Worm (Caenorhabditis elegans) whole organism, young adult: ENCODE measurements around the gene B0507.8.
A peak's percentile ranks its signal among the peaks of the same experiment; 100 is the strongest.
"Not testable (repeated sequence)": the region's sequence is repeated elsewhere in the genome, so short reads cannot be mapped to it uniquely, and the experiment has no call there.

ENCODE experiments used
- B0035.1 ChIP-seq: sonication (generic microtip); optimal IDR thresholded peaks from 2 replicates; lab custom pipeline; 2016; ENCODE audit warnings: missing genetic modification characterization, mild to moderate bottlenecking, missing compliant biosample characterization, missing genotype, missing genetic modification reagents
- B0261.1 ChIP-seq: sonication (generic microtip); optimal IDR thresholded peaks from 2 replicates; lab custom pipeline; 2016; ENCODE audit warnings: mild to moderate bottlenecking, missing genetic modification characterization, moderate library complexity, missing compliant biosample characterization
- C06A6.2 ChIP-seq: fragments of 200-800 bp; sonication (Bioruptor generic); conservative IDR thresholded peaks from 2 replicates; pipeline ENCODE4 v1.3.6; 2022; ENCODE audit warnings: missing genetic modification characterization, missing compliant biosample characterization
- F57A8.1 ChIP-seq: fragments of 200-800 bp; sonication (Bioruptor generic); optimal IDR thresholded peaks from 2 replicates; lab custom pipeline; 2018; ENCODE audit warnings: mild to moderate bottlenecking, missing genetic modification characterization, moderate library complexity, missing compliant biosample characterization
- Y53F4B.3 ChIP-seq: fragments of 200-800 bp; sonication (Bioruptor generic); IDR thresholded peaks from 2 replicates; pipeline ENCODE4 v1.3.6; 2022; ENCODE audit warnings: missing genetic modification reagents, missing genetic modification characterization, missing compliant biosample characterization
- Y79H2A.3 ChIP-seq: fragments of 200-800 bp; sonication (Bioruptor generic); conservative IDR thresholded peaks from 2 replicates; pipeline ENCODE4 v1.3.6; 2022; ENCODE audit warnings: missing genetic modification reagents, missing genetic modification characterization, missing compliant biosample characterization
- Y95B8A.8 ChIP-seq: fragments of 200-800 bp; sonication (Bioruptor generic); IDR thresholded peaks from 2 replicates; pipeline ENCODE4 v1.3.6; 2022; ENCODE audit warnings: missing genetic modification reagents, missing genetic modification characterization, missing compliant biosample characterization
- attf-5 ChIP-seq: fragments of 200-800 bp; sonication (Bioruptor generic); optimal IDR thresholded peaks from 2 replicates; lab custom pipeline; 2018; ENCODE audit warnings: mild to moderate bottlenecking, missing genetic modification characterization, missing compliant biosample characterization
- ccch-3 ChIP-seq: fragments of 200-800 bp; sonication (Bioruptor generic); optimal IDR thresholded peaks from 2 replicates; lab custom pipeline; 2018; ENCODE audit warnings: mild to moderate bottlenecking, missing genetic modification characterization, missing compliant biosample characterization
- cebp-1 ChIP-seq, 2 experiments: fragments of 200-800 bp in 1 of 2; sonication (Bioruptor generic) in 1 of 2; sonication (generic microtip) in 1 of 2; IDR thresholded peaks in 1 of 2; optimal IDR thresholded peaks in 1 of 2; 2 replicates each; pipeline versions ENCODE4 v1.3.6 to Lab custom; 2017 to 2022; ENCODE audit warnings: missing compliant biosample characterization in 2 of 2, missing genetic modification characterization in 2 of 2, mild to moderate bottlenecking in 1 of 2, missing genetic modification reagents in 1 of 2, moderate library complexity in 1 of 2
- cebp-2 ChIP-seq: fragments of 200-800 bp; sonication (Bioruptor generic); IDR thresholded peaks from 2 replicates; pipeline ENCODE4 v1.3.6; 2022; ENCODE audit warnings: missing genetic modification characterization, missing compliant biosample characterization
- ceh-79 ChIP-seq: sonication (generic microtip); optimal IDR thresholded peaks from 2 replicates; lab custom pipeline; 2017; ENCODE audit warnings: mild to moderate bottlenecking, missing genetic modification characterization, missing compliant biosample characterization
- dox-1 ChIP-seq: fragments of 200-800 bp; sonication (Bioruptor generic); IDR thresholded peaks from 2 replicates; pipeline ENCODE4 v1.3.6; 2022; ENCODE audit warnings: missing genetic modification reagents, missing genetic modification characterization, missing compliant biosample characterization
- egl-44 ChIP-seq: fragments of 200-800 bp; sonication (Bioruptor generic); IDR thresholded peaks from 2 replicates; pipeline ENCODE4 v1.3.6; 2022; ENCODE audit warnings: missing genetic modification reagents, missing genetic modification characterization, missing compliant biosample characterization
- hrde-1 ChIP-seq: sonication (generic microtip); optimal IDR thresholded peaks from 2 replicates; lab custom pipeline; 2016; ENCODE audit warnings: missing genetic modification characterization, mild to moderate bottlenecking, missing compliant biosample characterization, moderate library complexity, missing genotype, missing genetic modification reagents, borderline replicate concordance
- hsf-1 ChIP-seq: fragments of 200-800 bp; sonication (Bioruptor generic); IDR thresholded peaks from 2 replicates; pipeline ENCODE4 v1.3.6; 2022; ENCODE audit warnings: missing genetic modification reagents, missing genetic modification characterization, missing compliant biosample characterization
- lag-1 ChIP-seq: fragments of 200-800 bp; sonication (Bioruptor generic); IDR thresholded peaks from 2 replicates; pipeline ENCODE4 v1.3.6; 2022; ENCODE audit warnings: missing genetic modification reagents, missing genetic modification characterization, missing compliant biosample characterization
- lin-40 ChIP-seq: sonication (generic microtip); optimal IDR thresholded peaks from 2 replicates; lab custom pipeline; 2016; ENCODE audit warnings: missing genetic modification characterization, mild to moderate bottlenecking, missing compliant biosample characterization, missing genotype, missing genetic modification reagents
- lsl-1 ChIP-seq: fragments of 200-800 bp; sonication (Bioruptor generic); optimal IDR thresholded peaks from 2 replicates; lab custom pipeline; 2018; ENCODE audit warnings: mild to moderate bottlenecking, missing genetic modification characterization, moderate library complexity, missing compliant biosample characterization
- lsy-27 ChIP-seq: sonication (generic microtip); optimal IDR thresholded peaks from 2 replicates; lab custom pipeline; 2017; ENCODE audit warnings: missing genetic modification characterization, mild to moderate bottlenecking, missing compliant biosample characterization, antibody characterized with exemption, missing genotype, borderline replicate concordance; ENCODE audit not compliant: insufficient read depth
- madf-10 ChIP-seq: sonication (generic microtip); optimal IDR thresholded peaks from 2 replicates; lab custom pipeline; 2016; ENCODE audit warnings: mild to moderate bottlenecking, missing genetic modification characterization, missing compliant biosample characterization
- madf-8 ChIP-seq: fragments of 200-800 bp; sonication (Bioruptor generic); conservative IDR thresholded peaks from 2 replicates; pipeline ENCODE4 v1.3.6; 2022; ENCODE audit warnings: missing genetic modification reagents, missing genetic modification characterization, missing compliant biosample characterization
- mel-28 ChIP-seq: sonication (generic microtip); optimal IDR thresholded peaks from 2 replicates; lab custom pipeline; 2016; ENCODE audit warnings: borderline replicate concordance, mild to moderate bottlenecking, missing genetic modification characterization, missing compliant biosample characterization
- nhr-120 ChIP-seq: fragments of 200-800 bp; sonication (Bioruptor generic); IDR thresholded peaks from 2 replicates; pipeline ENCODE4 v1.3.6; 2022; ENCODE audit warnings: missing genetic modification characterization, missing compliant biosample characterization
- nhr-80 ChIP-seq: sonication (generic microtip); optimal IDR thresholded peaks from 2 replicates; lab custom pipeline; 2016; ENCODE audit warnings: missing genetic modification characterization, missing compliant biosample characterization
- snpc-1.1 ChIP-seq: sonication (generic microtip); optimal IDR thresholded peaks from 2 replicates; lab custom pipeline; 2017; ENCODE audit warnings: missing genetic modification characterization, mild to moderate bottlenecking, missing compliant biosample characterization, antibody characterized with exemption, moderate library complexity, missing genotype, missing genetic modification reagents; ENCODE audit not compliant: insufficient read depth
- snpc-1.3 ChIP-seq: sonication (generic microtip); optimal IDR thresholded peaks from 2 replicates; lab custom pipeline; 2017; ENCODE audit warnings: missing genetic modification characterization, mild to moderate bottlenecking, missing compliant biosample characterization, antibody characterized with exemption, moderate library complexity, missing genotype, missing genetic modification reagents; ENCODE audit not compliant: insufficient read depth
- ztf-26 ChIP-seq: sonication (generic microtip); optimal IDR thresholded peaks from 2 replicates; lab custom pipeline; 2017; ENCODE audit warnings: missing genetic modification characterization, missing compliant biosample characterization
- ztf-28 ChIP-seq: fragments of 200-800 bp; sonication (Bioruptor generic); IDR thresholded peaks from 2 replicates; pipeline ENCODE4 v1.3.6; 2022; ENCODE audit warnings: missing genetic modification reagents, missing genetic modification characterization, missing compliant biosample characterization

B0507.8 gene

DNA sequence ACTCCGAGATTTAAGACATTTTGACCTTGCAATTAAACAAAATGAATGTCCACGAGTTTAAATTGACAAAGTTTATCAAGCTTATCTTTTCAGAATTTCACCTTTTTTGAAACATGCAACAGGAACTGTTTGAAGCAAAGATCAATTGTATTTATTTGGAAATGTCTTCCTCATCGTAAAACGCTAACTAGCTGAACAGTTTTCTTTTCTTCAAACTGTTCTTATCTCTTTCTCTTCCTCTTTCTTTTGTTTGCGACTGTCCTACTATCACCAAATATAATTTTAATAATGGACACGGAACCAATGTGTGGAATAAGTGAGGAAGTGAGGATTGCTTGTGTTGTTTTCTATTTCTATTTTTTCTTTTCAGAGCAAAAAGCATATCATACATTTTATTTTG lies 29.8 kb downstream of the B0507.8 start, which contains the start of gene ZC196.4:
TSS of gene ZC196.4 (plus strand) at position 173 of the 400 bp plus-strand sequence.
- TF ChIP-seq dox-1 (GFP tag; lab: Robert Waterston, UW) (no peak), nhr-80 (peak; percentile 28)

DNA sequence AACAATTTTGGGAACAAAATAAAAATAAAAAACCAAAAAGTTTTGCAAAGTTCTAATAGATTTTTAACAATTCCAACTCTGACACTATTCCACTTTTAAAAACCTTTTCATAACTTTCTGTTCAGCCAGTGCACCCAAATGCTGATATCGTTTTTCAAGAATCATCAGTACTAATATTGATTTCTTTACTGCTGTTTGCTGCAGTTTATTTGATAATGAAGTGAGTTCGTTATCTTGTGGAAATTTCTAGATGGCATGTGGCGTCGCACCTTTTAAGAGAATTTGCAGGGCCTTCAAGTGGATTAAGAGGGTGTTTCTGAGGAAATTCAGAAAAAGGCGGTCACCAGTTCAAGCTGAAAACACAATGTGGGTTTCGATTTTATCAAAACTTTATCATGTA lies 31.8 kb downstream of the B0507.8 start:
- peak; percentile 38 for TF ChIP-seq nhr-80
- TF ChIP-seq ztf-28 (GFP tag; lab: Robert Waterston, UW): no peak
- TF ChIP-seq madf-10 (tag; lab: Kevin White, UChicago): no peak
- TF ChIP-seq ccch-3 (GFP tag; lab: Kevin White, UChicago): no peak
- no peak for TF ChIP-seq Y95B8A.8 (GFP tag; lab: Robert Waterston, UW)
- TF ChIP-seq lsy-27: no peak

DNA sequence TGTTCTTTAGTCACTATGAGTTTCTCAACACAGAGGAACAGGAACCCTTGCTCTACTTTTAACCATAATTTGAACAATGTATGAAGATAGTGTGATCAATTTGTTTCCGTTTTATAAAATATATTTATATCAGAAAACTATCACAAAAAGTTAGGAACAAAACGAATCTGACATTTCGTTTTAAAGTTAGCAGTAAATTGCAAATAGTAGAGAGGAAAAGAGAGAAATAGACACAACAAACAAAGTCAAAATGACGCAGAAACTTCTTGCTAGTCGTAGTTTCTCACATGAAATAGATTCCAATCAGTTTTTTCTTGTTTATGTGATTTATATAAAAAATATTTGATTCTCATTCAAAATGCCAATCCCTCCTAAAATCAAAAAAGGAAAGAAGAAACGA lies 33.7 kb downstream of the B0507.8 start, which contains the start of gene ZC196.5:
TSS of gene ZC196.5 (plus strand) at position 301 of the 400 bp plus-strand sequence.
- no peak for TF ChIP-seq B0261.1 (tag; lab: Kevin White, UChicago)
- no peak for TF ChIP-seq lsl-1 (GFP tag; lab: Kevin White, UChicago)
- TF ChIP-seq ceh-79 (tag; lab: Kevin White, UChicago): no peak
- no peak for TF ChIP-seq lsy-27
- TF ChIP-seq egl-44 (GFP tag; lab: Robert Waterston, UW): no peak
- TF ChIP-seq madf-8 (GFP tag; lab: Robert Waterston, UW): no peak
- TF ChIP-seq hsf-1 (GFP tag; lab: Robert Waterston, UW): no peak
- no peak for TF ChIP-seq attf-5 (GFP tag; lab: Kevin White, UChicago)

DNA sequence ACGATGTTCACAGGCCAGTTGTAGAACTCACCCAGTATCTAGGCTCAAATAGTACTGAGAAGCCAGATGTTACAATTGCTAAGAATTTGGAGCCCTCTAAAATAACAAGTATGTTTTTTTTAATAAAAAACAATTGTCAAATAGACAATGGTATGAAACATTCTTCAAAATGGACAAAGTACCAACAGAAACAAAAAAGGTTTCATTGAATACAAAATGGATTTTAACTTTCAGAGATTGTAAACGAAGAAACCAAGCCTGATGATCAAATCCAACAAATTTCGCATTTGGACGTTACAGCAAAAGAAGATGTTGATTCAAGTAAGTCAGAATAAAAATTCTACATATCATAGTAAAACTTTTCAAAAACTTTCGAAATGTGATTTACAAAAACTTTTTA lies 35.7 kb downstream of the B0507.8 start, which contains the start of gene ZC196.9:
TSS of gene ZC196.9 (minus strand) at position 101 of the 400 bp plus-strand sequence.
- TF ChIP-seq C06A6.2 (GFP tag; lab: Robert Waterston, UW): no peak
- TF ChIP-seq ztf-26 (tag; lab: Kevin White, UChicago): no peak
- no peak for TF ChIP-seq B0035.1
- no peak for TF ChIP-seq nhr-120 (GFP tag; lab: Robert Waterston, UW)
- TF ChIP-seq cebp-1 (GFP tag; IDR thresholded peaks at IDR 0.05; lab: Robert Waterston, UW): no peak
- no peak for TF ChIP-seq cebp-1 (tag; optimal IDR thresholded peaks at IDR 0.05; lab: Kevin White, UChicago)
- no peak for TF ChIP-seq F57A8.1 (GFP tag; lab: Kevin White, UChicago)
- no peak for TF ChIP-seq lin-40
- TF ChIP-seq snpc-1.3: no peak
- no peak for TF ChIP-seq hrde-1 (tag; lab: Kevin White, UChicago)
- no peak for TF ChIP-seq Y53F4B.3
- TF ChIP-seq lag-1 (GFP tag; lab: Robert Waterston, UW): no peak
- no peak for TF ChIP-seq snpc-1.1 (tag; lab: Kevin White, UChicago)
- TF ChIP-seq mel-28 (tag; lab: Kevin White, UChicago): no peak
- TF ChIP-seq, all 124 proteins: peak for 0

DNA sequence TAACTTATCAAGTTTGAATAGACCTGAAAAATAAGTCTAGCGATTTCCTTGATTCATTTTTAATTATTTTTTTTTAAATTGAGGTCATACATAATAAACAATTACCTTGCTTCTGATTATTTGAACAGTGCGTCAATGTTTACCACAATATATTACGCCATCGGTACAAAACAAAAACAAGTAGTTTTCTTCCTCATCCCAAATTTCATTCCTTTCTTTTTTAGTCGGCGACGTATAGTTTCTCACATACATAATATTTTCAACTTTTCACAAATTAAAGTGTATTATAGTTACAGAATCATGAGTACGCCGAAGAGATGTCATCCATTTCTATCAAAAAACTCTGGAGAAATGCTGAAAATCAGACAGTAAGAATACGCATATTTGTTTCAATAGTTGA lies 36.5 kb downstream of the B0507.8 start, which contains the start of gene droe-8:
TSS of gene droe-8 (plus strand) at position 301 of the 400 bp plus-strand sequence.
- not testable (repeated sequence) for TF ChIP-seq cebp-2 (GFP tag; lab: Robert Waterston, UW); ztf-26 (tag; lab: Kevin White, UChicago); Y79H2A.3 (GFP tag; lab: Robert Waterston, UW)
- TF ChIP-seq, all 124 proteins: peak for 0; not testable (repeated sequence) for 124
